Fruit fly (Drosophila melanogaster) whole organism, prepupa: ENCODE measurements around the gene lds.

Experiments
- CG8632 ChIP-seq: fragments of 200-800 bp; sonication (Bioruptor generic); optimal IDR thresholded peaks from 3 replicates; lab custom pipeline; 2016; ENCODE audit warnings: missing biosample characterization, missing genetic modification characterization
- Hr39 ChIP-seq: fragments of 200-800 bp; sonication (Bioruptor generic); optimal IDR thresholded peaks from 2 replicates; lab custom pipeline; 2016; ENCODE audit warnings: missing biosample characterization, missing genetic modification characterization
- vri ChIP-seq: fragments of 200-800 bp; sonication (Bioruptor generic); optimal IDR thresholded peaks from 3 replicates; lab custom pipeline; 2016; ENCODE audit warnings: missing biosample characterization, mild to moderate bottlenecking, missing genetic modification characterization

DNA sequence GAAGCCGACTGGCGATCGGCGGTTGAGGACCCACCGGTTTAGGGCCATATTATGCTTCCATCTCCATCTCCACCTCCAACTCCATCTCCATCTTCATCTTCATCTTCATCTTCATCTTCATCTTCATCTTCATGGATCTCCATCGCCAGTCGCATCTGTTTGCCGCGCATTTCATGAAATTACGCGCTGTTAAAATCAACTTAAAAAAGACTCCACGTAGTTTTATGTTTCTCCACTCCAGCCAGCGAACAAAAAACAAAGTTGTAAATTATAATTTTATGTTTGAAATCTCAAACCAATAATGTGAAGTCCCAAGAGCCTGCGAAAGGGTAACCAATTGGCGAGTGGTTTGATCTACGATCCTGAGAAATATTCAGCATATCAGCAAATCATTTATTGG, 29.9 kb downstream of the lds start:
- TF ChIP-seq Hr39 (no peak), vri (GFP tag; lab: Kevin White, UChicago) (no peak), CG8632 (GFP tag; lab: Kevin White, UChicago) (no peak)
